Worm (Caenorhabditis elegans) whole organism, late embryonic: ENCODE results near the gene Y43C5A.4.

Source experiments
- C08G9.2 ChIP-seq: sonication (generic microtip); optimal IDR thresholded peaks from 2 replicates; lab custom pipeline; 2016; ENCODE audit warnings: mild to moderate bottlenecking, missing genetic modification characterization, moderate library complexity, missing compliant biosample characterization
- ceh-9 ChIP-seq: sonication (generic microtip); optimal IDR thresholded peaks from 2 replicates; lab custom pipeline; 2016; ENCODE audit warnings: mild to moderate bottlenecking, missing genetic modification characterization, inconsistent platforms, missing compliant biosample characterization
- fkh-10 ChIP-seq: fragments of 150-350 bp; optimal IDR thresholded peaks from 2 replicates; lab custom pipeline; 2014; ENCODE audit warnings: missing biosample characterization, missing genetic modification reagents, missing genetic modification characterization
- hlh-6 ChIP-seq: sonication (generic microtip); optimal IDR thresholded peaks from 2 replicates; lab custom pipeline; 2016; ENCODE audit warnings: missing genotype, missing genetic modification characterization, missing compliant biosample characterization
- nhr-11 ChIP-seq: fragments of 150-350 bp; optimal IDR thresholded peaks from 2 replicates; lab custom pipeline; 2014; ENCODE audit warnings: missing biosample characterization, missing genetic modification characterization
- zip-5 ChIP-seq: sonication (generic microtip); optimal IDR thresholded peaks from 2 replicates; lab custom pipeline; 2016; ENCODE audit warnings: missing genetic modification characterization, missing compliant biosample characterization
- ztf-16 ChIP-seq: sonication (generic microtip); optimal IDR thresholded peaks from 2 replicates; lab custom pipeline; 2017; ENCODE audit warnings: missing genetic modification characterization, missing compliant biosample characterization

DNA sequence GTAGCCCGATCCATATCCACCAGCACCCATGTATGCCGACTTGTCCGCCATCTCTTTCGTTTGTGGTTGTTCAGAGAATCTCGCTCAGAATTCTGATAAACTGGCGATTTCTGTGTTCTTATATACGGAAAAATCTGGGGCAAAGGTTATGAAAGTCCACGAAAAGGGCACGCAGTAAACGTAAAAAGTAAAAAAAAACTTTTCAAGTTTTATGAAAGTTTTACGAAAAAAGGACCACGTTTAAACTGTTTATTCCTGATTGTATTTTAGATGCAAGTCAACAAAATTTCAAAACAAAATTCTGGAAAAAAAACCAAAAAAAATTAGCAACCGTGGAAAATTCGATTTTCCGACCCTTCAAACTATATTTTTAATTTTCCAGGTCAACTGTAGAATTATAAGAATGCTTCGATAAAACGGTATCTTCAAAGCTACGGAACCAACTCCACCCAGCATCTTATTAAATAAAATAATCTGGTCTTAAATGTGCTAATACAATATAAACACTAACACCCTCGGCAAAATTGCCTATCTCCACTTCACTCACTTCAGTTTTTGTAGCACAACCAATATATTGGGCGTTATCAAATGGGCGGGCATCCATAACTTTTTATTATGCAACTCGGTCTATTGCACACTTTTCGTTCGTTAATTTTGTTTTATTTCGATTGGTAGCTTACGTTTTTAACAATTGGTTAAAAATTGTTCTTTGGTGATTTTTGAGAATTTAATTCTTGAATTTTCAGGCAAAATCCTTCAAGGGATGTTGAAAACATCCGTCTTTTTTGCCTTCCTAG is 8.5 kb upstream of the Y43C5A.4 start, which contains the start of the genes nspd-7 and Y43C5A.2:
- no peak for TF ChIP-seq fkh-10 (GFP tag; lab: Kevin White, UChicago)
- TF ChIP-seq nhr-11 (tag; lab: Kevin White, UChicago): no peak
- TF ChIP-seq zip-5: no peak
- TF ChIP-seq ztf-16 (tag; lab: Kevin White, UChicago): no peak
- TF ChIP-seq hlh-6: no peak
- no peak for TF ChIP-seq C08G9.2 (tag; lab: Kevin White, UChicago)
- TF ChIP-seq ceh-9: no peak
